Worm (Caenorhabditis elegans) whole organism, mixed stage, embryonic: ENCODE results near the gene srh-76.

Experiments used
- M03D4.4 ChIP-seq: sonication (generic microtip); optimal IDR thresholded peaks from 2 replicates; lab custom pipeline; 2017; ENCODE audit warnings: mild to moderate bottlenecking, missing genetic modification characterization, missing compliant biosample characterization
- bed-3 ChIP-seq: fragments of 200-800 bp; sonication (Bioruptor generic); optimal IDR thresholded peaks from 3 replicates; lab custom pipeline; 2018; ENCODE audit warnings: mild to moderate bottlenecking, missing genetic modification characterization, moderate library complexity, missing compliant biosample characterization
- blmp-1 ChIP-seq: fragments of 150-350 bp; optimal IDR thresholded peaks from 2 replicates; lab custom pipeline; 2014; ENCODE audit warnings: missing biosample characterization, missing genetic modification characterization
- ceh-39 ChIP-seq: fragments of 150-350 bp; optimal IDR thresholded peaks from 2 replicates; lab custom pipeline; 2014; ENCODE audit warnings: missing biosample characterization, missing genetic modification characterization
- ceh-43 ChIP-seq: fragments of 200-800 bp; sonication (Bioruptor generic); optimal IDR thresholded peaks from 2 replicates; lab custom pipeline; 2018; ENCODE audit warnings: mild to moderate bottlenecking, missing genetic modification characterization, moderate library complexity, missing compliant biosample characterization
- ceh-83 ChIP-seq: fragments of 200-800 bp; sonication (Bioruptor generic); optimal IDR thresholded peaks from 2 replicates; lab custom pipeline; 2018; ENCODE audit warnings: mild to moderate bottlenecking, missing genetic modification characterization, missing compliant biosample characterization
- ces-1 ChIP-seq: fragments of 150-350 bp; optimal IDR thresholded peaks from 2 replicates; lab custom pipeline; 2014; ENCODE audit warnings: missing biosample characterization, missing genetic modification reagents, missing genetic modification characterization
- cnd-1 ChIP-seq: fragments of 200-800 bp; sonication (Bioruptor generic); optimal IDR thresholded peaks from 2 replicates; lab custom pipeline; 2018; ENCODE audit warnings: mild to moderate bottlenecking, missing genetic modification characterization, missing compliant biosample characterization
- elt-1 ChIP-seq: sonication (generic microtip); optimal IDR thresholded peaks from 2 replicates; lab custom pipeline; 2017; ENCODE audit warnings: missing genetic modification characterization, mild to moderate bottlenecking, missing compliant biosample characterization, antibody characterized with exemption, moderate library complexity, borderline replicate concordance; ENCODE audit not compliant: insufficient read depth
- elt-3 ChIP-seq: fragments of 150-350 bp; optimal IDR thresholded peaks from 2 replicates; lab custom pipeline; 2014; ENCODE audit warnings: missing biosample characterization, missing genetic modification characterization
- ham-2 ChIP-seq: fragments of 200-800 bp; sonication (Bioruptor generic); optimal IDR thresholded peaks from 2 replicates; lab custom pipeline; 2018; ENCODE audit warnings: mild to moderate bottlenecking, missing genetic modification characterization, missing compliant biosample characterization
- hlh-1 ChIP-seq: fragments of 150-350 bp; optimal IDR thresholded peaks from 2 replicates; lab custom pipeline; 2014; ENCODE audit warnings: missing biosample characterization, missing genetic modification reagents, missing genetic modification characterization
- lin-13 ChIP-seq: fragments of 150-350 bp; optimal IDR thresholded peaks from 2 replicates; lab custom pipeline; 2014; ENCODE audit warnings: missing biosample characterization, missing genetic modification characterization
- lin-32 ChIP-seq: fragments of 200-800 bp; sonication (Bioruptor generic); optimal IDR thresholded peaks from 2 replicates; lab custom pipeline; 2018; ENCODE audit warnings: mild to moderate bottlenecking, missing genetic modification characterization, missing compliant biosample characterization
- lsy-2 ChIP-seq: fragments of 150-350 bp; optimal IDR thresholded peaks from 2 replicates; lab custom pipeline; 2014; ENCODE audit warnings: missing biosample characterization, missing genetic modification characterization
- mab-5 ChIP-seq: fragments of 150-350 bp; optimal IDR thresholded peaks from 2 replicates; lab custom pipeline; 2014; ENCODE audit warnings: missing biosample characterization, missing genetic modification characterization
- mls-2 ChIP-seq: sonication (generic microtip); optimal IDR thresholded peaks from 2 replicates; lab custom pipeline; 2016; ENCODE audit warnings: mild to moderate bottlenecking, missing genetic modification characterization, moderate library complexity, missing compliant biosample characterization
- nhr-12 ChIP-seq: fragments of 150-350 bp; optimal IDR thresholded peaks from 2 replicates; lab custom pipeline; 2014; ENCODE audit warnings: missing biosample characterization, missing genetic modification characterization
- nhr-2 ChIP-seq: fragments of 150-350 bp; optimal IDR thresholded peaks from 2 replicates; lab custom pipeline; 2014; ENCODE audit warnings: missing biosample characterization, missing genetic modification characterization
- nhr-237 ChIP-seq: fragments of 150-350 bp; optimal IDR thresholded peaks from 2 replicates; lab custom pipeline; 2014; ENCODE audit warnings: missing biosample characterization, missing genetic modification characterization
- nhr-28 ChIP-seq: fragments of 150-350 bp; optimal IDR thresholded peaks from 2 replicates; lab custom pipeline; 2014; ENCODE audit warnings: missing biosample characterization, missing genetic modification characterization
- nhr-76 ChIP-seq: sonication (generic microtip); optimal IDR thresholded peaks from 2 replicates; lab custom pipeline; 2017; ENCODE audit warnings: missing biosample characterization, missing genetic modification characterization
- pha-4 ChIP-seq: fragments of 150-350 bp; optimal IDR thresholded peaks from 2 replicates; lab custom pipeline; 2018; ENCODE audit warnings: missing biosample characterization, missing genetic modification reagents, missing genetic modification characterization
- sem-2 ChIP-seq: fragments of 200-800 bp; sonication (Bioruptor generic); optimal IDR thresholded peaks from 2 replicates; lab custom pipeline; 2018; ENCODE audit warnings: mild to moderate bottlenecking, missing genetic modification characterization, missing compliant biosample characterization
- snpc-4 ChIP-seq: fragments of 150-350 bp; optimal IDR thresholded peaks from 2 replicates; lab custom pipeline; 2014; ENCODE audit warnings: missing biosample characterization, missing genetic modification characterization
- sptf-1 ChIP-seq: sonication (generic microtip); optimal IDR thresholded peaks from 2 replicates; lab custom pipeline; 2017; ENCODE audit warnings: mild to moderate bottlenecking, missing genetic modification characterization, moderate library complexity, missing compliant biosample characterization
- tbx-8 ChIP-seq: fragments of 200-800 bp; sonication (Bioruptor generic); optimal IDR thresholded peaks from 2 replicates; lab custom pipeline; 2018; ENCODE audit warnings: mild to moderate bottlenecking, missing genetic modification characterization, moderate library complexity, missing compliant biosample characterization
- unc-120 ChIP-seq: sonication (generic microtip); optimal IDR thresholded peaks from 2 replicates; lab custom pipeline; 2017; ENCODE audit warnings: missing genetic modification characterization, missing compliant biosample characterization; ENCODE audit not compliant: poor library complexity, severe bottlenecking
- unc-39 ChIP-seq: fragments of 150-350 bp; optimal IDR thresholded peaks from 2 replicates; lab custom pipeline; 2014; ENCODE audit warnings: missing biosample characterization, missing genetic modification characterization
- zip-8 ChIP-seq: fragments of 150-350 bp; optimal IDR thresholded peaks from 2 replicates; lab custom pipeline; 2014; ENCODE audit warnings: missing biosample characterization, missing genetic modification characterization
- ztf-11 ChIP-seq: fragments of 150-350 bp; optimal IDR thresholded peaks from 2 replicates; lab custom pipeline; 2014; ENCODE audit warnings: missing biosample characterization, missing genetic modification characterization

Gene srh-76

DNA sequence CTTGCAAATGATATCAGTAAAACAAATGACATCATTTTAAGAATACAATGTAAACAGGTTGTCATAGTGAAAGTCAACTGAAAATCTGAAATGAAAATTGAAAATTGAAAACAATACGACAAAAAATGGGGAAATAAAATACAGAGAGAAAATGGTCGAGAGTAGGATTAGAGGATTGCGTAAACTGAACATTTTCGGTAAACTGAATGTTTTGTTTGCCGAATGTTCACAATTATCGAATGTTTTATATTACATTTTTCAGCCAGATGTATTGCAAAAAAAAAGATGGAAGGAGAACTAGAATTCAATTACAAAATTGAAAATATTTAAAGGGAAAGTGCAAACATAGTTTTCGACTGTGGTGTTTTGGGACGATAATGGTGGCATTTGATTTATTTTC is 31.5 kb downstream of the srh-76 start, which contains the start of gene F26F12.5:
Gene F26F12.5, minus strand, starts transcription at position 101 of the 400 bp plus-strand sequence.
- TF ChIP-seq ceh-83 (GFP tag; lab: Kevin White, UChicago) (no peak), ztf-11 (tag; lab: Kevin White, UChicago) (no peak), lin-13 (tag; lab: Kevin White, UChicago) (no peak), mls-2 (tag; lab: Kevin White, UChicago) (no peak), tbx-8 (GFP tag; lab: Kevin White, UChicago) (no peak), ceh-43 (no peak), nhr-2 (tag; lab: Kevin White, UChicago) (no peak), unc-120 (tag; lab: Kevin White, UChicago) (no peak), sptf-1 (tag; lab: Kevin White, UChicago) (no peak), elt-1 (tag; lab: Kevin White, UChicago) (no peak), nhr-28 (tag; lab: Kevin White, UChicago) (no peak), cnd-1 (no peak), nhr-12 (no peak), sem-2 (GFP tag; lab: Kevin White, UChicago) (no peak)

- TF ChIP-seq ceh-39 (tag; lab: Kevin White, UChicago) (no peak), nhr-237 (tag; lab: Kevin White, UChicago) (no peak), zip-8 (tag; lab: Kevin White, UChicago) (no peak), ztf-11 (tag; lab: Kevin White, UChicago) (no peak), mls-2 (tag; lab: Kevin White, UChicago) (no peak), sptf-1 (tag; lab: Kevin White, UChicago) (no peak), ham-2 (GFP tag; lab: Kevin White, UChicago) (no peak), nhr-12 (no peak), nhr-76 (no peak), ceh-43 (no peak)
- TF ChIP-seq, all 35 proteins: peak for 0
Observed at ce11 chrV:5869227-5869626, 35.6 kb downstream of the srh-76 start, which contains the start of gene F26F12.4. TSS of gene F26F12.4 (minus strand) at chrV:5869327.

DNA sequence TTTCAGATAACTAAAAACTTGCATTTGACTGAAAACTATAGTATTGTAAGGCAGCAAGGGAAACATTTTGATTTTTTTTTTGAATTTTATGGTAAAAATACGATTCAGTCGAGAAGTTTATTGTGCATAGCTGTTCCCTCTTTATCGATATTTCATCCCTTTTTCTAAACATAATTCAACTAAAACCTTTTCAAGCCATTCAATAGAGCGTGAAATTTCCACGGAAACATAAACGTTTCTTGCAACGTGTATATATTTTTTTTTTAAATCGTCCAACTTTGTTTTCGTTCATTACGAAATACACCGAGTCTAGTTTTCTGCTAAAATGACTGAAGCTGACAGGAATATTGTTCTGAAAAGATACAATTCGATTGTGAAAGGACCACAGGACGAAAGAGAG is 38.1 kb downstream of the srh-76 start, which contains the start of gene C02G6.2:
Gene C02G6.2, plus strand, starts transcription at position 301 of the 400 bp plus-strand sequence.
- no peak for TF ChIP-seq nhr-2 (tag; lab: Kevin White, UChicago)
- TF ChIP-seq tbx-8 (GFP tag; lab: Kevin White, UChicago): no peak
- no peak for TF ChIP-seq ces-1
- no peak for TF ChIP-seq nhr-28 (tag; lab: Kevin White, UChicago)
- no peak for TF ChIP-seq lin-32 (GFP tag; lab: Kevin White, UChicago)
- TF ChIP-seq nhr-237 (tag; lab: Kevin White, UChicago): no peak
- no peak for TF ChIP-seq blmp-1 (tag; lab: Kevin White, UChicago)
- TF ChIP-seq ceh-83 (GFP tag; lab: Kevin White, UChicago): no peak
- no peak for TF ChIP-seq nhr-12
- TF ChIP-seq nhr-76: no peak
- no peak for TF ChIP-seq bed-3 (GFP tag; lab: Kevin White, UChicago)
- TF ChIP-seq cnd-1: no peak
- TF ChIP-seq M03D4.4 (tag; lab: Kevin White, UChicago): no peak
- TF ChIP-seq elt-1 (tag; lab: Kevin White, UChicago): no peak
- TF ChIP-seq snpc-4 (tag; lab: Kevin White, UChicago): no peak
- no peak for TF ChIP-seq mab-5 (tag; lab: Kevin White, UChicago)
- no peak for TF ChIP-seq lin-13 (tag; lab: Kevin White, UChicago)
- TF ChIP-seq lsy-2: no peak
- TF ChIP-seq sptf-1 (tag; lab: Kevin White, UChicago): no peak

DNA sequence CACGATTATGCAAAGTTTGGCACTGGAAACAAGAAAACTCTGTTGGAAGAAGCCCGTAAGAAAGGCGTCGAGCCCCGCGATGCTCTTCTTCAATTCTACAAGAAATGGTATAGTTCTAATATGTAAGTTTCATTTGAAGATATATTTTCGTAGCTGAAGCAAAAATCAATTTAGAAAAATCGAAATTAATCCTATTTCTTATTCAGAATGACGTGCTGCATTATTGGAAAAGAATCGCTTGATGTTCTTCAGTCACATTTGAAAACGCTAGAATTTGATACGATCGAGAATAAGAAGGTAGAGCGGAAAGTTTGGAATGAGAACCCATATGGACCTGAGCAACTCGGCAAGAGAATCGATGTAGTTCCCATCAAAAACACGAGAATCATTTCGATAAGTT is 43.3 kb downstream of the srh-76 start:
- TF ChIP-seq sem-2 (GFP tag; lab: Kevin White, UChicago) (no peak), elt-3 (tag; lab: Kevin White, UChicago) (no peak), unc-39 (tag; lab: Kevin White, UChicago) (no peak), ztf-11 (tag; lab: Kevin White, UChicago) (no peak), cnd-1 (no peak), nhr-2 (tag; lab: Kevin White, UChicago) (no peak), ham-2 (GFP tag; lab: Kevin White, UChicago) (no peak), unc-120 (tag; lab: Kevin White, UChicago) (no peak), mab-5 (tag; lab: Kevin White, UChicago) (no peak), hlh-1 (no peak), ces-1 (no peak), ceh-39 (tag; lab: Kevin White, UChicago) (no peak), zip-8 (tag; lab: Kevin White, UChicago) (no peak), M03D4.4 (tag; lab: Kevin White, UChicago) (no peak), lin-32 (GFP tag; lab: Kevin White, UChicago) (no peak), pha-4 (tag; lab: Kevin White, UChicago) (no peak), snpc-4 (tag; lab: Kevin White, UChicago) (no peak), sptf-1 (tag; lab: Kevin White, UChicago) (no peak)
- TF ChIP-seq, all 35 proteins: peak for 0
